Fruit fly (Drosophila melanogaster): Measurements from ENCODE around the gene CG6980.

The CG6980 gene

dm6 chr3R:24816993-24817854 is 9.8 kb downstream of the CG6980 start, which contains the start of the genes CG5808 and Saf-B (continued):
- TF ChIP-seq bbx (GFP tag; IDR thresholded peaks at IDR 0.05; ENCODE audit: partially characterized antibody): peak; percentile 77
- TF ChIP-seq CG32767 (GFP tag; IDR thresholded peaks at IDR 0.05): peak; percentile 81; the same call in 1 of the 2 replicates
- no peak for TF ChIP-seq pnt (GFP tag; optimal IDR thresholded peaks at IDR 0.05)
- TF ChIP-seq Gug (GFP tag; IDR thresholded peaks at IDR 0.05): no peak
- TF ChIP-seq stc (GFP tag; IDR thresholded peaks at IDR 0.05): no peak
- TF ChIP-seq GATAe (GFP tag; conservative IDR thresholded peaks at IDR 0.05): no peak
- TF ChIP-seq Mes4 (GFP tag; optimal IDR thresholded peaks at IDR 0.05): no peak
- peak; percentile 65 for TF ChIP-seq CoRest (tag; optimal IDR thresholded peaks at IDR 0.05)
- no peak for TF ChIP-seq CG8388 (GFP tag; optimal IDR thresholded peaks at IDR 0.05)
- TF ChIP-seq pfk (GFP tag; optimal IDR thresholded peaks at IDR 0.05): no peak
- peak; percentile 8; the same call in 1 of the 2 replicates for TF ChIP-seq MBD-R2 (GFP tag; IDR thresholded peaks at IDR 0.05)
- TF ChIP-seq Camta (GFP tag; optimal IDR thresholded peaks at IDR 0.05): no peak
- TF ChIP-seq Vsx1 (GFP tag; optimal IDR thresholded peaks at IDR 0.05): no peak
- peak; percentile 80 for TF ChIP-seq Opbp (GFP tag; IDR thresholded peaks at IDR 0.05; ENCODE audit: partially characterized antibody)
- no peak for TF ChIP-seq Mrtf (GFP tag; IDR thresholded peaks at IDR 0.05)
- TF ChIP-seq vnd (GFP tag; IDR thresholded peaks at IDR 0.05; ENCODE audit: partially characterized antibody): peak; percentile 88
- TF ChIP-seq CG16863 (GFP tag; optimal IDR thresholded peaks at IDR 0.05): no peak
- peak; percentile 49 for TF ChIP-seq nerfin-1 (tag; optimal IDR thresholded peaks at IDR 0.05)
- no peak for TF ChIP-seq Poxn (GFP tag; IDR thresholded peaks at IDR 0.05)
- TF ChIP-seq knrl (GFP tag; IDR thresholded peaks at IDR 0.05; ENCODE audit: partially characterized antibody): peak; percentile 83; the same call in 2 of the 3 replicates
- TF ChIP-seq CG1602 (GFP tag; optimal IDR thresholded peaks at IDR 0.05): peak; percentile 17
- no peak for TF ChIP-seq jumu (GFP tag; optimal IDR thresholded peaks at IDR 0.05)
- TF ChIP-seq CG30020 (tag; optimal IDR thresholded peaks at IDR 0.05): peak; percentile 56
- no peak for TF ChIP-seq CG16815 (GFP tag; optimal IDR thresholded peaks at IDR 0.05)
- no peak for TF ChIP-seq CG31365 (tag; optimal IDR thresholded peaks at IDR 0.05)
- TF ChIP-seq Atf6 (GFP tag; IDR thresholded peaks at IDR 0.05): no peak
- peak; percentile 26; the same call in 1 of the 2 replicates for TF ChIP-seq ap (GFP tag; IDR thresholded peaks at IDR 0.05)
- TF ChIP-seq CG13287 (GFP tag; IDR thresholded peaks at IDR 0.05; ENCODE audit: partially characterized antibody): peak; percentile 76
- no peak for TF ChIP-seq D (optimal IDR thresholded peaks at IDR 0.05)
- peak; percentile 27 for TF ChIP-seq D (GFP tag; optimal IDR thresholded peaks at IDR 0.05)
- TF ChIP-seq CG10366 (GFP tag; IDR thresholded peaks at IDR 0.05): no peak
- TF ChIP-seq CG14667 (GFP tag; IDR thresholded peaks at IDR 0.05): peak; percentile 38; the same call in 1 of the 2 replicates
- no peak for TF ChIP-seq Hr51 (GFP tag; optimal IDR thresholded peaks at IDR 0.05)
- TF ChIP-seq wek (GFP tag; optimal IDR thresholded peaks at IDR 0.05): no peak
- no peak for TF ChIP-seq CG18619 (GFP tag; optimal IDR thresholded peaks at IDR 0.05)
- no peak for TF ChIP-seq rib (GFP tag; IDR thresholded peaks at IDR 0.05)
- peak; percentile 56 for TF ChIP-seq sna (GFP tag; IDR thresholded peaks at IDR 0.05; ENCODE audit: partially characterized antibody)
- no peak for TF ChIP-seq CG10147 (GFP tag; optimal IDR thresholded peaks at IDR 0.05)
- no peak for TF ChIP-seq kni (GFP tag; optimal IDR thresholded peaks at IDR 0.05)
- peak; percentile 38 for TF ChIP-seq fd96Cb (tag; optimal IDR thresholded peaks at IDR 0.05)
- no peak; the same call in 1 of the 2 replicates for TF ChIP-seq Nf-YA (GFP tag; IDR thresholded peaks at IDR 0.05)
- no peak for TF ChIP-seq prd (optimal IDR thresholded peaks at IDR 0.05)
- peak; percentile 65 for TF ChIP-seq prd (GFP tag; IDR thresholded peaks at IDR 0.05)
- TF ChIP-seq fd3F (GFP tag; optimal IDR thresholded peaks at IDR 0.05): no peak
- TF ChIP-seq pzg (GFP tag; optimal IDR thresholded peaks at IDR 0.05): peak; percentile 29
- no peak for TF ChIP-seq fru (optimal IDR thresholded peaks at IDR 0.05)
- no peak for TF ChIP-seq gfzf (GFP tag; optimal IDR thresholded peaks at IDR 0.05)

All from whole organism, embryonic.